Worm (Caenorhabditis elegans) whole organism, L2 larva: ENCODE data around the gene fbxb-11.
A peak's percentile ranks its signal among the peaks of the same experiment; 100 is the strongest.

ENCODE experiments used
- C34F6.9 ChIP-seq: fragments of 150-350 bp; optimal IDR thresholded peaks from 2 replicates; lab custom pipeline; 2014; ENCODE audit warnings: missing biosample characterization, missing genetic modification characterization
- Y55F3AM.14 ChIP-seq: fragments of 200-800 bp; sonication (Bioruptor generic); optimal IDR thresholded peaks from 2 replicates; lab custom pipeline; 2018; ENCODE audit warnings: mild to moderate bottlenecking, missing genetic modification characterization, missing compliant biosample characterization
- ZK546.5 ChIP-seq: sonication (generic microtip); optimal IDR thresholded peaks from 2 replicates; lab custom pipeline; 2017; ENCODE audit warnings: missing biosample characterization, missing genetic modification characterization
- alr-1 ChIP-seq: fragments of 150-350 bp; optimal IDR thresholded peaks from 2 replicates; lab custom pipeline; 2014; ENCODE audit warnings: missing biosample characterization, missing genetic modification characterization
- aly-2 ChIP-seq: fragments of 150-350 bp; optimal IDR thresholded peaks from 2 replicates; lab custom pipeline; 2014; ENCODE audit warnings: missing biosample characterization, missing genetic modification characterization
- ama-1 ChIP-seq: fragments of 150-350 bp; optimal IDR thresholded peaks from 2 replicates; lab custom pipeline; 2018; ENCODE audit warnings: inconsistent platforms
- ceh-16 ChIP-seq: fragments of 150-350 bp; optimal IDR thresholded peaks from 2 replicates; lab custom pipeline; 2014; ENCODE audit warnings: missing biosample characterization, missing genetic modification characterization
- crh-2 ChIP-seq: sonication (generic microtip); optimal IDR thresholded peaks from 2 replicates; lab custom pipeline; 2017; ENCODE audit warnings: missing biosample characterization, missing genetic modification characterization
- dmd-4 ChIP-seq: sonication (generic microtip); optimal IDR thresholded peaks from 2 replicates; lab custom pipeline; 2017; ENCODE audit warnings: missing biosample characterization, missing genetic modification characterization
- elt-1 ChIP-seq: fragments of 150-350 bp; optimal IDR thresholded peaks from 2 replicates; lab custom pipeline; 2014; ENCODE audit warnings: missing biosample characterization, missing genetic modification characterization
- elt-3 ChIP-seq: sonication (generic microtip); optimal IDR thresholded peaks from 2 replicates; lab custom pipeline; 2017; ENCODE audit warnings: missing biosample characterization, missing genetic modification characterization
- fos-1 ChIP-seq: fragments of 150-350 bp; optimal IDR thresholded peaks from 2 replicates; lab custom pipeline; 2014; ENCODE audit warnings: missing biosample characterization, missing genetic modification characterization
- gmeb-1 ChIP-seq: fragments of 150-350 bp; optimal IDR thresholded peaks from 2 replicates; lab custom pipeline; 2014; ENCODE audit warnings: missing biosample characterization, missing genetic modification characterization
- lin-11 ChIP-seq: fragments of 150-350 bp; sonication (generic microtip); optimal IDR thresholded peaks from 2 replicates; lab custom pipeline; 2014; ENCODE audit warnings: missing biosample characterization, missing genetic modification characterization, inconsistent platforms, mixed read lengths
- lin-13 ChIP-seq: fragments of 150-350 bp; optimal IDR thresholded peaks from 2 replicates; lab custom pipeline; 2014; ENCODE audit warnings: missing biosample characterization, missing genetic modification reagents, missing genetic modification characterization
- lin-39 ChIP-seq: fragments of 150-350 bp; optimal IDR thresholded peaks from 2 replicates; lab custom pipeline; 2014; ENCODE audit warnings: missing biosample characterization, missing genetic modification reagents, missing genetic modification characterization
- lsy-2 ChIP-seq, 2 experiments: fragments of 150-350 bp in 1 of 2; sonication (generic microtip) in 1 of 2; optimal IDR thresholded peaks; 2 replicates each; lab custom pipeline; 2014 to 2017; ENCODE audit warnings: missing biosample characterization in 2 of 2, missing genetic modification characterization in 2 of 2
- mab-5 ChIP-seq: fragments of 150-350 bp; optimal IDR thresholded peaks from 2 replicates; lab custom pipeline; 2014; ENCODE audit warnings: missing biosample characterization, missing genetic modification characterization
- mbf-1 ChIP-seq: sonication (generic microtip); optimal IDR thresholded peaks from 2 replicates; lab custom pipeline; 2017; ENCODE audit warnings: missing biosample characterization, missing genetic modification characterization
- mdl-1 ChIP-seq, 2 experiments: fragments of 150-350 bp in 1 of 2; sonication (generic microtip) in 1 of 2; optimal IDR thresholded peaks; 2 replicates each; lab custom pipeline; 2017; ENCODE audit warnings: missing biosample characterization in 2 of 2, missing genetic modification characterization in 2 of 2
- nhr-10 ChIP-seq: sonication (generic microtip); optimal IDR thresholded peaks from 2 replicates; lab custom pipeline; 2017; ENCODE audit warnings: missing biosample characterization, missing genetic modification characterization
- nhr-129 ChIP-seq: fragments of 150-350 bp; optimal IDR thresholded peaks from 2 replicates; lab custom pipeline; 2014; ENCODE audit warnings: missing biosample characterization, missing genetic modification characterization
- nhr-21 ChIP-seq: fragments of 150-350 bp; optimal IDR thresholded peaks from 2 replicates; lab custom pipeline; 2014; ENCODE audit warnings: missing biosample characterization, missing genetic modification characterization
- nhr-23 ChIP-seq: fragments of 150-350 bp; optimal IDR thresholded peaks from 2 replicates; lab custom pipeline; 2014; ENCODE audit warnings: missing biosample characterization, missing genetic modification reagents, missing genetic modification characterization
- nhr-237 ChIP-seq: fragments of 150-350 bp; optimal IDR thresholded peaks from 2 replicates; lab custom pipeline; 2014; ENCODE audit warnings: missing biosample characterization, missing genetic modification characterization
- nhr-25 ChIP-seq: fragments of 150-350 bp; sonication (generic microtip); optimal IDR thresholded peaks from 3 replicates; lab custom pipeline; 2014; ENCODE audit warnings: missing biosample characterization, missing genetic modification characterization
- peb-1 ChIP-seq: fragments of 150-350 bp; optimal IDR thresholded peaks from 2 replicates; lab custom pipeline; 2014; ENCODE audit warnings: missing biosample characterization, missing genetic modification characterization
- skn-1 ChIP-seq: sonication (generic microtip); optimal IDR thresholded peaks from 2 replicates; lab custom pipeline; 2017; ENCODE audit warnings: missing biosample characterization, missing genetic modification characterization
- sma-3 ChIP-seq: sonication (generic microtip); optimal IDR thresholded peaks from 2 replicates; lab custom pipeline; 2016; ENCODE audit warnings: missing genetic modification reagents, missing genetic modification characterization, missing compliant biosample characterization
- snpc-4 ChIP-seq: fragments of 150-350 bp; optimal IDR thresholded peaks from 2 replicates; lab custom pipeline; 2014; ENCODE audit warnings: missing biosample characterization, missing genetic modification characterization
- unc-55 ChIP-seq: fragments of 150-350 bp; sonication (generic microtip); optimal IDR thresholded peaks from 3 replicates; lab custom pipeline; 2014; ENCODE audit warnings: missing biosample characterization, missing genetic modification reagents, missing genetic modification characterization
- zag-1 ChIP-seq: fragments of 150-350 bp; optimal IDR thresholded peaks from 2 replicates; lab custom pipeline; 2014; ENCODE audit warnings: missing biosample characterization, missing genetic modification characterization
- ztf-1 ChIP-seq: fragments of 200-800 bp; sonication (Bioruptor generic); conservative IDR thresholded peaks from 2 replicates; pipeline ENCODE4 v1.3.6; 2022; ENCODE audit warnings: missing genetic modification characterization, missing compliant biosample characterization
- ztf-4 ChIP-seq: fragments of 150-350 bp; optimal IDR thresholded peaks from 2 replicates; lab custom pipeline; 2014; ENCODE audit warnings: missing biosample characterization, missing genetic modification characterization

The fbxb-11 gene

ce11 chrII:1728253-1728652, 3.8 kb downstream of the fbxb-11 start, which contains the start of gene btb-9:
btb-9 (plus strand) TSS chrII:1728506.
- TF ChIP-seq lin-39 (tag; lab: Kevin White, UChicago): no peak
- peak; percentile 87 for TF ChIP-seq fos-1
- peak; percentile 41 for TF ChIP-seq crh-2 (tag; lab: Kevin White, UChicago)

ce11 chrII:1730103-1730502, 5.7 kb downstream of the fbxb-11 start, which contains the start of gene ceh-81:
ceh-81 (plus strand) TSS chrII:1730403.
- TF ChIP-seq nhr-23 (tag; lab: Kevin White, UChicago) (no peak), gmeb-1 (tag; lab: Kevin White, UChicago) (no peak), nhr-237 (no peak)

- TF ChIP-seq lin-11 (tag; lab: Kevin White, UChicago) (no peak), lsy-2 (tag; optimal IDR thresholded peaks at IDR 0.05; lab: Kevin White, UChicago) (no peak), mab-5 (no peak), lin-13 (no peak), C34F6.9 (tag; lab: Kevin White, UChicago) (no peak), nhr-129 (no peak)
These were observed 7.5 kb downstream of the fbxb-11 start, which contains the start of gene ceh-82 for ce11 chrII:1731932-1732331. ceh-82 (plus strand) TSS chrII:1732232.

ce11 chrII:1735145-1735544, 10.7 kb downstream of the fbxb-11 start:
- no peak for TF ChIP-seq snpc-4 (tag; lab: Kevin White, UChicago)
- TF ChIP-seq, all 48 proteins: peak for 0

- TF ChIP-seq fos-1: peak; percentile 49
- no peak for TF ChIP-seq gmeb-1 (tag; lab: Kevin White, UChicago)
These were observed 11.9 kb downstream of the fbxb-11 start, which contains the start of gene ceh-83 for ce11 chrII:1736353-1736752. ceh-83 (minus strand) TSS chrII:1736533.

- no peak for TF ChIP-seq nhr-23 (tag; lab: Kevin White, UChicago)
- TF ChIP-seq gmeb-1 (tag; lab: Kevin White, UChicago): no peak
- no peak for TF ChIP-seq zag-1
- TF ChIP-seq nhr-129: no peak
- TF ChIP-seq sma-3 (GFP tag; lab: Kevin White, UChicago): no peak
- TF ChIP-seq ZK546.5 (tag; lab: Kevin White, UChicago): no peak
- TF ChIP-seq nhr-10 (tag; lab: Kevin White, UChicago): no peak
- TF ChIP-seq ceh-16: no peak
- TF ChIP-seq lin-39 (tag; lab: Kevin White, UChicago): no peak
- no peak for TF ChIP-seq peb-1 (tag; lab: Kevin White, UChicago)
- TF ChIP-seq elt-3 (tag; lab: Kevin White, UChicago): no peak
- no peak for TF ChIP-seq mbf-1 (tag; lab: Kevin White, UChicago)
- no peak for TF ChIP-seq elt-1 (tag; lab: Kevin White, UChicago)
- TF ChIP-seq mdl-1 (tag; optimal IDR thresholded peaks at IDR 0.05; lab: Kevin White, UChicago): no peak
- no peak for TF ChIP-seq dmd-4 (tag; lab: Kevin White, UChicago)
- no peak for TF ChIP-seq snpc-4 (tag; lab: Kevin White, UChicago)
- TF ChIP-seq nhr-25 (tag; lab: Kevin White, UChicago): no peak
- TF ChIP-seq unc-55: no peak
- no peak for TF ChIP-seq lsy-2 (tag; optimal IDR thresholded peaks at IDR 0.05; lab: Kevin White, UChicago)
- TF ChIP-seq ztf-4: no peak
- TF ChIP-seq, all 48 proteins: peak for 0
These were observed 14.4 kb downstream of the fbxb-11 start, which contains the start of the genes irld-9 and irld-33 for ce11 chrII:1738844-1739243. irld-9 (minus strand) TSS chrII:1738944. irld-33 (plus strand) TSS chrII:1739052.

- TF ChIP-seq aly-2: no peak
- TF ChIP-seq Y55F3AM.14: no peak
- TF ChIP-seq lsy-2 (tag; optimal IDR thresholded peaks at IDR 0.05; lab: Kevin White, UChicago): no peak
- no peak for TF ChIP-seq alr-1 (tag; lab: Kevin White, UChicago)
- TF ChIP-seq nhr-237: no peak
- no peak for TF ChIP-seq ztf-1 (GFP tag; lab: Robert Waterston, UW)
- no peak for TF ChIP-seq skn-1
- TF ChIP-seq lin-11 (tag; lab: Kevin White, UChicago): no peak
- no peak for TF ChIP-seq ama-1
- TF ChIP-seq nhr-129: no peak
- TF ChIP-seq nhr-21 (tag; lab: Kevin White, UChicago): no peak
These were observed 16.8 kb downstream of the fbxb-11 start, which contains the start of gene K07G6.1 for ce11 chrII:1741248-1741647. K07G6.1 (plus strand) TSS chrII:1741548.
